Fruit fly (Drosophila melanogaster): ENCODE results near the gene CG17202.
"Not testable (repeated sequence)": the region's sequence is repeated elsewhere in the genome, so short reads cannot be mapped to it uniquely, and the experiment has no call there.

DNA sequence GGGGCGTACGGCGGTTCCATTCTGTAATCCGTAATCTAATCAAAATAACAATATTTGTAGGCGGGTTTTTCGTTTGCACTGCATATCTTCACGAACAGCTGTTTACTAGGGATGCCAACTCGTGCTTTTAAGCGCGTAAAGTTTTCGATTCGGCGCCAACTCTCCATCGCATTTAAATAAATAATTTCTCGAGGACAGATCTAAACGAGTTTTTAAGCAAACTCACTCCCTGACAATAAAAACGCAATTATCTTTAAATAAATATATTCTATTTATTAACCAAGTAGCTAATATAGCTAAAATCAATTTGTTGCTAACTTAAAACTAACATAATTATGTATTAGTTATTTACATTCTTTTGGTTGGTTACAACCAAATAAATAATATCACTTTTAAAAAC, 42.6 kb downstream of the CG17202 start, which contains the start of gene CG5608:
- TF ChIP-seq D1 (tag; optimal IDR thresholded peaks at IDR 0.05); CG32121 (GFP tag; IDR thresholded peaks at IDR 0.05); CG4496 (GFP tag; IDR thresholded peaks at IDR 0.05); fd96Ca (GFP tag; IDR thresholded peaks at IDR 0.05); CG17806 (tag; optimal IDR thresholded peaks at IDR 0.05); Ets98B (GFP tag; IDR thresholded peaks at IDR 0.05); Pif1B (GFP tag; optimal IDR thresholded peaks at IDR 0.05); rn (GFP tag; IDR thresholded peaks at IDR 0.05); CG8301 (tag; optimal IDR thresholded peaks at IDR 0.05); EcR (GFP tag; optimal IDR thresholded peaks at IDR 0.05); CG14655 (GFP tag; optimal IDR thresholded peaks at IDR 0.05); CG9948 (tag; optimal IDR thresholded peaks at IDR 0.05); CG12605 (GFP tag; IDR thresholded peaks at IDR 0.05): not testable (repeated sequence)
